Fruit fly (Drosophila melanogaster) whole organism, larva: ENCODE measurements around the gene TwdlK.

Experiments
- noc ChIP-seq: fragments of 200-800 bp; sonication (Bioruptor generic); optimal IDR thresholded peaks from 3 replicates; lab custom pipeline; 2019; ENCODE audit warnings: missing biosample characterization, mild to moderate bottlenecking, missing genetic modification characterization, moderate library complexity

The TwdlK gene

DNA sequence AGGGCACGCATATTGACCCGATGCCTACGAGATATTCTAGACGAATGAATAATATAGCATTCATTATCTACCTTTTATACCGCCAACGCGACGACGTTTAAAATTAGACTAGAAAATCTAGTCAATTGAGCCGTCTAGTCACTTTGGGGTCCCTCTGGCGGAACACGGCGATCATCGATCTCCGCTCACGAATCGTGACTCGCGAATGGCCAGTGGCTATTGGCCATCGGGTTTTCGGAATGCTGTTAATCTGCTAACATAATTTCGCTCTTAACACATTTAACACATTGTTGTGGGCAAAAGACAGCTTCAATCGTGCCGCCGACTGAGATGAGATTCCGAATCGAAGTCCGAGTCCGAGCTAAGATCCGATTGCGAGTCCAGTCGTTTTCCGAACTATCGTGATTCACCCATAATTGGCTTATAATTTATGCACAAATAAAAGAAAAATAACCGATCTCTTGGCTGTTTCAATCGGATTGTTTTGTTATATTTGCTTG is 7.2 kb downstream of the TwdlK start, which contains the start of gene TwdlP:
Gene TwdlP (minus strand): TSS at position 51 of the 500 bp plus-strand sequence.
- TF ChIP-seq noc (tag; lab: Kevin White, UChicago): no peak

DNA sequence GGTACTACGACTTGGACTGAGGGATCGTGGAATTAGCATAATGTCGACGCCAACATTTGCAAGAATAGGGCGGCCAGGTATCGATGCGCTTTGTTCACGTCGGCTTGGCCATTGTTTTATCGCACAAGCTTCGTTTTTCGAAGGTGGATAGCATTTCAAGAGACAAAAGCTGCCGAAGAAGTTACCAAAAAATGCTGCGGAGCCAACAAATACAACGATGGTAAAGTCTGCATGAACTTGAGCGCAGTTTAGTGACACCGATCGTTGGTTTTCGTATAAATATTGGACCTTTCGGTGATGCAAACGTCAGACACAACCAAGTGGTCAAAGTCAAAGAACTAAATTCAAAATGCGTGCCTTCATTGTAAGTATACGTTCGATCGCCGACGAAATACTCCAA is 9.7 kb downstream of the TwdlK start, which contains the start of gene TwdlM:
Gene TwdlM (plus strand): TSS at position 301 of the 400 bp plus-strand sequence.
- TF ChIP-seq noc (tag; lab: Kevin White, UChicago): no peak

DNA sequence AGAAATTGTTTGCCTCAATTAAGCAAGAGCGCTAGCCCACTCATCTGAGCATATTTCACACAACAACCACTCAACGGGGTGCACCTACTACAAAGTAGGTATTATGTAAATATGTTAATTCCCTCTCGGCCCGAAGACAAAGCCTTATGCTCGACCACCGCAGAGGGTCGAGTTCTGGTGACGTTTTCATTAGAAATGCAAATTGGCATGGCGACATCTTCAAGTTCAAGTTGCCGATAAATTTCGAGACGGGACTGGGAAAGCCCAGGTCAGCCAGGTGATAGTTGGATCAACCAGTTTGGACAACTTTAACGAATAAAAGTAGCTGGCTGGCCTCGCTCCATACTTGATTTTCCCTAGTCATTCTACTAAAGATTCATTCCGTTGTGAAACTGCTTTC is 13.1 kb downstream of the TwdlK start:
- TF ChIP-seq noc (tag; lab: Kevin White, UChicago): no peak

DNA sequence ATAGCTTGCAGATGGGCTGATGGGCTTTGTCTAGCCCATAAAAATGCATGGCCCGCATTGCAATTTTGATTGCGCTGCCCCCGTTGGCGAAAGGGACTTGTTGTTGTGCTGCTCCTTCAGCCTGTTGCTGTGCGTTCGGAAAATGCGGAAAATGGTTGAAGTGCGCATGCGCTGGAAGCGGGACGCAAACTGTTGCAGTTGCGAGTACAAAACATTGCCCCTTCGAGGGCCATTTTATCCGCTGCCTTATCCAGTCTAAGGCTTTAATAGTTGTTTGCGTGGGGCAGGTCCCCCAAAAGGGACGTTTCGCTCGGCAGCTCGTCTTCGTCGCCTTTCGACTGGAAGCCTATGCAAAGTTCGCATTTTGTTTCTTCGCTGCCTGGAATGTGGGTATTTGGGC is 22.0 kb downstream of the TwdlK start:
- no peak for TF ChIP-seq noc (tag; lab: Kevin White, UChicago)

DNA sequence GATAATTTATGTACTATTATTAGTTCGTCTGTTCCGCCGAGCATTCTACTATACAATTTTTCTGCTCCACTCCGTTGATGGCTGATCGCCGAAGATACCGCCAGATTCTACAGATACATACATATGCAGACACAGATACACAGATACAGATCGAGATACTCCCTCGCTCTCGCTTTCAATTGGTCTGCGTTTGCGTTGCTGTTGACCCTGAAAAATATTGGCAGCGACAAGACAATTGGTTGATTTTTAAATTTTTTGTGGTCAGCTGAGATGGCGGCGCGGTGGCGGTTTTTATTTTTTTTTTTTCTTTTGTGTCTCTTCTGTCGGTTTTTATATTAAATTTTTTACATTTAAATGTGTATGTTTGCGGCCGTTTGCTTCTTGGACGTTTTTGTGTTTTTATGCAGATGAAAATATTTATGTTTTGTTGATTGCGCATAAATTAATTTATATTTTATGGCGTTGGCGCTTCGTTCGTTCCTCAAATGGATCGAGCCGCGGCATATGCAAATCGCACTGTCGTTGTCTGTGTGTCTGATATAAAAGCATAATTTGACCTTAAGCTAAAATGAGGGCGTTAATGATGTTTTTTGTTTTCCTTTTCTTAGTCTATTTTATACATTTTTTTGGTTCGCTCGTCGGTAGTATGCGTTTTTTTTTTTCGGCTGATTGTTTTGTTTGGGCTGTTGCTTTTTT is 34.5 kb downstream of the TwdlK start:
- no peak for TF ChIP-seq noc (tag; lab: Kevin White, UChicago)

DNA sequence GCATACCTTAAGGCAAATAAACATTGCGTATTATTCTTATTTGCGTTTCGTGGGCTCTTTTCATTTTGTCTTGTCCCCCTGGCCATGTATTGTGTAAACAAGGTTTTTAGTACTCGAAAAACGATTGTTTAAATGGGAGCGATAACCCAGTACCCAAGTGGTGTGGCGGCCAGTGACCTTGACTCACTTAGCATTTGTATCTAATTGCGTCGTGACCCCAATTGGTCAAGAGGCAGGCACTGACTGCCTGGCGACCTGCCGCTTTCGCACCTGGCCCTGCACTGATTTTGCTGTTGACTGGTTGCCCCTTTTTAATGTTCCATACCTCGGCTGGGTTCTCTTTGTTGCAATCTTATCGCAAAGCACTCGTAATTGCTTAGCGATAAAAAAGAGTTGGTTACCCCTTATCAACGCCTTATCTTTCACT is 40.4 kb downstream of the TwdlK start:
- TF ChIP-seq noc (tag; lab: Kevin White, UChicago): no peak
